Worm (Caenorhabditis elegans) whole organism, midembryonic: ENCODE measurements around the gene ced-6.

ENCODE experiments used
- T22C8.4 ChIP-seq: fragments of 200-800 bp; sonication (Bioruptor generic); IDR thresholded peaks from 2 replicates; pipeline ENCODE4 v1.3.6; 2022; ENCODE audit warnings: missing genetic modification characterization, missing compliant biosample characterization
- cog-1 ChIP-seq: sonication (generic microtip); optimal IDR thresholded peaks from 2 replicates; lab custom pipeline; 2016; ENCODE audit warnings: missing genetic modification characterization, missing compliant biosample characterization
- flt-1 ChIP-seq: fragments of 200-800 bp; sonication (Bioruptor generic); IDR thresholded peaks from 2 replicates; pipeline ENCODE4 v1.3.6; 2022; ENCODE audit warnings: missing genetic modification characterization, missing compliant biosample characterization
- klf-2 ChIP-seq: fragments of 200-800 bp; sonication (Bioruptor generic); conservative IDR thresholded peaks from 2 replicates; pipeline ENCODE4 v1.3.6; 2022; ENCODE audit warnings: missing genetic modification reagents, missing genetic modification characterization, missing compliant biosample characterization
- med-1 ChIP-seq: sonication (generic microtip); optimal IDR thresholded peaks from 2 replicates; lab custom pipeline; 2017; ENCODE audit warnings: missing genetic modification characterization, mild to moderate bottlenecking, missing compliant biosample characterization, antibody characterized with exemption, missing genetic modification reagents; ENCODE audit not compliant: insufficient read depth
- ref-1 ChIP-seq: fragments of 200-800 bp; sonication (Bioruptor generic); conservative IDR thresholded peaks from 2 replicates; pipeline ENCODE4 v1.3.6; 2022; ENCODE audit warnings: missing genetic modification reagents, missing genetic modification characterization, missing compliant biosample characterization
- tab-1 ChIP-seq: fragments of 200-800 bp; sonication (Bioruptor generic); IDR thresholded peaks from 2 replicates; pipeline ENCODE4 v1.3.6; 2022; ENCODE audit warnings: missing genetic modification characterization, missing compliant biosample characterization
- ztf-23 ChIP-seq: fragments of 200-800 bp; sonication (Bioruptor generic); IDR thresholded peaks from 2 replicates; pipeline ENCODE4 v1.3.6; 2022; ENCODE audit warnings: missing genetic modification reagents, missing genetic modification characterization, missing compliant biosample characterization
- ztf-29 ChIP-seq: fragments of 200-800 bp; sonication (Bioruptor generic); IDR thresholded peaks from 2 replicates; pipeline ENCODE4 v1.3.6; 2022; ENCODE audit warnings: missing genetic modification reagents, missing genetic modification characterization, missing compliant biosample characterization

ced-6 gene

DNA sequence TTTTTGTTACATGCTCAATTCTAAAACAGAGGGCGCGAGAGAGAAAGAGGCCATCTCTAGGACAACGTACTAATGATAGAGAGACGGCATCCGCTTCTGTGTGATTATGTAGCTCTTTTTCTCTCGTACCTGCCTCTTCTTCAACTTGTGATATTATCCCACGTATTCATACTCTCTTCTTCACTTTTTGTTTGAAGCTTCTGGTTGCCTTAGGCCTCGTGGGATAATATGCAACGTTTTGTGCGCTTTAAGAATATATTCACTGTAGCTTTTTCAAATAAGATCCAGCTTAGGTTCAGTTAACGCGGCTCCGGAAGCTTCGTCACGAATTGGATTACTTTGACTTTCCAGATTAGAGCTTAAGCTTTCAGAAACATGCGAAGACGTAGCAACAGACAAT lies 12.8 kb upstream of the ced-6 start, which contains the start of the genes F56D2.8 and uev-2:
Gene F56D2.8, minus strand, starts transcription at position 101 of the 400 bp plus-strand sequence.
Gene uev-2, plus strand, starts transcription at position 360 of the 400 bp plus-strand sequence.
- no peak for TF ChIP-seq cog-1 (tag; lab: Kevin White, UChicago)
- no peak for TF ChIP-seq ztf-29 (GFP tag; lab: Robert Waterston, UW)
- no peak for TF ChIP-seq T22C8.4 (GFP tag; lab: Robert Waterston, UW)
- TF ChIP-seq ztf-23 (GFP tag; lab: Robert Waterston, UW): no peak
- TF ChIP-seq med-1 (GFP tag; lab: Kevin White, UChicago): no peak
- no peak for TF ChIP-seq klf-2 (GFP tag; lab: Robert Waterston, UW)
- TF ChIP-seq ref-1 (GFP tag; lab: Robert Waterston, UW): no peak
- TF ChIP-seq tab-1 (GFP tag; lab: Robert Waterston, UW): no peak
- TF ChIP-seq flt-1 (GFP tag; lab: Robert Waterston, UW): no peak

DNA sequence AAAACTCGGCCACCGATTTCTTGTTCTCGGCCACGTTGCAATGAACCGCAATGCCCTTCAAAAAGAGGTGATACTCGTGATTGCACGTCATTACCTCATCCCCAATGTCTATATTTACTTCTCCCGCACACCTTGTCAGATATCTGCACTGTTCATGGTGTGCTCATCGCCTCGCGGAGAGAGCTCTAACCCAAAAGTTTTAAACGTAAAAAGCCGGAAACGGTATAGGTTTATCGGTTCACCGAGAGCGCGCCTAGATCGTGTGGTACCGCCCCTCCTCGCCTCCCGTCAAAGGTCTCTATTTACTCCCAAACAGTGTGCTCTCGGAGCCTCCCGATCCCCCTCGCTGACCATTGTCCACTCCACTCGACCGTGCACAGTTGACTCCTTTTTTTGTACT lies 10.9 kb upstream of the ced-6 start, which contains the start of gene F56D2.3:
Gene F56D2.3, plus strand, starts transcription at position 301 of the 400 bp plus-strand sequence.
- TF ChIP-seq klf-2 (GFP tag; lab: Robert Waterston, UW): no peak
- no peak for TF ChIP-seq ztf-29 (GFP tag; lab: Robert Waterston, UW)
- no peak for TF ChIP-seq tab-1 (GFP tag; lab: Robert Waterston, UW)
- no peak for TF ChIP-seq flt-1 (GFP tag; lab: Robert Waterston, UW)
- no peak for TF ChIP-seq cog-1 (tag; lab: Kevin White, UChicago)
- TF ChIP-seq T22C8.4 (GFP tag; lab: Robert Waterston, UW): no peak
- no peak for TF ChIP-seq ztf-23 (GFP tag; lab: Robert Waterston, UW)
- TF ChIP-seq ref-1 (GFP tag; lab: Robert Waterston, UW): no peak
- TF ChIP-seq med-1 (GFP tag; lab: Kevin White, UChicago): no peak

DNA sequence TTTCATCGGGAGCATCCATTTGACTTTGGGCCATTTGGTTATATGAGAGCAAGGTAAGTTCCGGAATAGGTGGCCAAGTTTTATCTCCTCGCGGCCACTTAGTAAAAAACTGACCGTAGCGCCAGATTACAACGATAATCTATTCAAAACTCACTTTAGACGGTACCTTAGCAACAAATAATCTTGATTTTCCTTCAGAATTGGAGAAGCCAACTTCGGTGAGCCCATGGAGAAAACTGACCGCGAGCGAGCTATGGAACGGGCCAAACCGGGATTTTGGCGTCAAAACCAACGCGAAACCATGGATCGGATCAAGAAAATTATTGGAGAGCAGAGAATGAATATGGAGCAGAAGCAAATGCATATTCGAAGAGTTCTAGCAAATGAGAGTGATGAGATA lies 9.9 kb upstream of the ced-6 start:
- TF ChIP-seq klf-2 (GFP tag; lab: Robert Waterston, UW): no peak
- TF ChIP-seq cog-1 (tag; lab: Kevin White, UChicago): no peak
- no peak for TF ChIP-seq flt-1 (GFP tag; lab: Robert Waterston, UW)
- TF ChIP-seq ref-1 (GFP tag; lab: Robert Waterston, UW): no peak
- TF ChIP-seq ztf-29 (GFP tag; lab: Robert Waterston, UW): no peak
- TF ChIP-seq T22C8.4 (GFP tag; lab: Robert Waterston, UW): no peak
- TF ChIP-seq ztf-23 (GFP tag; lab: Robert Waterston, UW): no peak
- TF ChIP-seq tab-1 (GFP tag; lab: Robert Waterston, UW): no peak
- no peak for TF ChIP-seq med-1 (GFP tag; lab: Kevin White, UChicago)

DNA sequence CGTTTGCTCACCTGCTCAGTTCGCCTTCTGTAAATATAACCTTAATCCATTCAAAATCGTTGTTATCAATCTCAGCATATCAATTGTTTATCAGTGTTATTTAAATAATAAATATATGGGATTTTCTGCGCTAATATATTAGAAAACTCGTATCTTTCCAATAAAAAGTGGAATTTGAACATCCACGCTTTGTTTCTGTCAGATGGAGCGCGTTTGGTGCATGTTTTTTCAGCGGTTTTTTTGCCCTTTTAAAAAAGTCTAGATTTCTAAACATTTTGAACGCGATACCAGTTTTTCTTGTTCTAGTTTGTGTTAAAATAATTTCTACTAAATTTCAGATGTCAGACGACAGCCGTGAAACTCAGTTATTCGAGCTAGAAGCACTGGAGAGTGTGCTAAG lies 8.6 kb upstream of the ced-6 start, which contains the start of gene F56D2.2:
Gene F56D2.2, plus strand, starts transcription at position 339 of the 400 bp plus-strand sequence.
- TF ChIP-seq ref-1 (GFP tag; lab: Robert Waterston, UW): no peak
- 0 out of 2 replicates have a peak, but pooled peaks have one; percentile 44 for TF ChIP-seq flt-1 (GFP tag; lab: Robert Waterston, UW)

DNA sequence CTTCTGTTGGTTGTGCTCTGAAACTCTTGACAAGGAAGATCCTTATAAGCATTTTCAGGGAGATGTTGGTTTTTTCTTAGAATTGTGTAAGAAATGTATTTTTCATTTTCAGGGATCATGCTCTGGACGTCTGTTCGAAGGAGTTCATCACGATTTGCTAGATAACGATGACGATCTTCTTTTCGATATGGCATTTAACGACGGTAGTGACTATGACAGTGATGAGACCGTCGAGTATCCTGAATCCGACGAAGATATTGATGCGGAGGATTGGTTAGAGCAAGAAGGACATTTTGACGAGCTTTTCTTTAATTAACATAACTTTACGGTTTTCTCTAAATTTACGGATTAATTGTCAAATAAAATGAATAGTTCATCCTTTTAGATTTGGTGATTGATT lies 6.8 kb upstream of the ced-6 start:
- no peak for TF ChIP-seq ztf-23 (GFP tag; lab: Robert Waterston, UW)
- no peak for TF ChIP-seq ref-1 (GFP tag; lab: Robert Waterston, UW)
- no peak for TF ChIP-seq cog-1 (tag; lab: Kevin White, UChicago)
- TF ChIP-seq med-1 (GFP tag; lab: Kevin White, UChicago): no peak
- no peak for TF ChIP-seq klf-2 (GFP tag; lab: Robert Waterston, UW)

DNA sequence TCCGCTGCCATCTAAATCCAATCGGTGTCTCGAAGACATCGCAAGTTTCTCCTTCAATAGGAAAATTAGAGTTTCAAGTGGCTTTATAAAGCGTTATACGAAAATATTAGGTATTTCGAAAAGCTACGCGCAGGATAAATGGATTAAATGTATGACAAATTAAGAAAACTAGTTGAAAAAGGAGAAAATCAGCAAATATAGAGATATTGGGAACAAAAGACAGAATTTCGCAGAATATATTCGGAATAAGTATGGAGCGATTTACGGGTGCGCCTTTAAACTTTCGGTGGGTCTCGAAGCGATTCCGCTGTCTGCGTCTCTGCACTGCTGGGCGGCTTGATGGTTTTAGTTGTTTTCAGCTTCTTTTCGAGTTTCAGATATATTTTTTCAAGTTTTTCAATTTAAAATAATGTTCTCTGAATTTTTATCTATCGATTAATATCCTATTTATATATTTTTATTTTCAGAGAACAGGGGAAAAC lies 3.9 kb upstream of the ced-6 start, which contains the start of the genes ddx-15 and ucr-1:
Gene ddx-15, minus strand, starts transcription at position 51 of the 482 bp plus-strand sequence.
Gene ucr-1, plus strand, starts transcription at position 468 of the 482 bp plus-strand sequence.
- TF ChIP-seq klf-2 (GFP tag; lab: Robert Waterston, UW): no peak
- 0 out of 2 replicates have a peak, but pooled peaks have one; percentile 39 for TF ChIP-seq ztf-23 (GFP tag; lab: Robert Waterston, UW)
- TF ChIP-seq med-1 (GFP tag; lab: Kevin White, UChicago): no peak
- TF ChIP-seq tab-1 (GFP tag; lab: Robert Waterston, UW): no peak
- TF ChIP-seq ref-1 (GFP tag; lab: Robert Waterston, UW): no peak

DNA sequence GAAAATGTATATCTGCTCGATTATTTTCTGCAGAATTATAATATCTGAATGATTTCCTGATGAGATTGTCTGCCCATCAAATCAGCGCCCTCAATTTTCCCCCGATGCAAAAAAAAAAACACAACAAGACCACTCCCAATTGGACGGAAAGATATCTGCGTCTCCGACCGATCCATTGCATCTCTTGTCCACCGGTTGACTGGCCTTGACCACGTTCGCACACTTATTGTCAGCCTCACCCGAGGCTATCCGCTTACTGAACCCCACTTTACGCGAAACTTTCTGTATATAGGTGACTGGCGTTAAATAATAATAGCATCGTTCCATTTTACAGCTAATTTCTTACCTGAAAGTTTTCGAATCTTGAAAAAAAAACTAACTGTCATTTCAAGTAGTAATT lies 1.2 kb upstream of the ced-6 start:
- TF ChIP-seq ref-1 (GFP tag; lab: Robert Waterston, UW) (no peak), med-1 (GFP tag; lab: Kevin White, UChicago) (no peak), ztf-23 (GFP tag; lab: Robert Waterston, UW) (no peak), ztf-29 (GFP tag; lab: Robert Waterston, UW) (no peak), flt-1 (GFP tag; lab: Robert Waterston, UW) (no peak), cog-1 (tag; lab: Kevin White, UChicago) (no peak), klf-2 (GFP tag; lab: Robert Waterston, UW) (no peak), T22C8.4 (GFP tag; lab: Robert Waterston, UW) (no peak), tab-1 (GFP tag; lab: Robert Waterston, UW) (no peak)

DNA sequence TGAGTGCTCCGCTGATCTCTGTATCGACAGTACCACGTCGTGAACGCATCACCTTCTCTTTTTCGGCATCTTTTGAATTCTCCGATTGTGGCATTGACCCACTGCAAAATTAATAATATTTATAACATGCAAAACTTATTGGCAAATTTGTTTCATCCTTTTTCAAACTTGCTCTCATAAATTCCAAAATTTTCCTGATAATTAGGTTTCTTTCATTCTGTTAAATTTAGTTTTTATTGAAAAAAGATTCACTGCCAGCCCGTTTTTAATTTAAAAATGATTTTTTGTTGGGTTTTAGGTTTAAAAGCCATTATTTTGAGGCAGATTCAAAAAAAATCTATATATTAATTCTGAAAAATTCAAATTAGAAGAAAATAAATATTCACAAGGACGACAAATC lies 4.4 kb downstream of the ced-6 start, which contains the start of gene wdr-37:
Gene wdr-37, minus strand, starts transcription at position 101 of the 400 bp plus-strand sequence.
- TF ChIP-seq klf-2 (GFP tag; lab: Robert Waterston, UW) (no peak), ztf-23 (GFP tag; lab: Robert Waterston, UW) (no peak), tab-1 (GFP tag; lab: Robert Waterston, UW) (no peak), T22C8.4 (GFP tag; lab: Robert Waterston, UW) (no peak), ztf-29 (GFP tag; lab: Robert Waterston, UW) (no peak), med-1 (GFP tag; lab: Kevin White, UChicago) (no peak), cog-1 (tag; lab: Kevin White, UChicago) (no peak), flt-1 (GFP tag; lab: Robert Waterston, UW) (no peak), ref-1 (GFP tag; lab: Robert Waterston, UW) (no peak)

DNA sequence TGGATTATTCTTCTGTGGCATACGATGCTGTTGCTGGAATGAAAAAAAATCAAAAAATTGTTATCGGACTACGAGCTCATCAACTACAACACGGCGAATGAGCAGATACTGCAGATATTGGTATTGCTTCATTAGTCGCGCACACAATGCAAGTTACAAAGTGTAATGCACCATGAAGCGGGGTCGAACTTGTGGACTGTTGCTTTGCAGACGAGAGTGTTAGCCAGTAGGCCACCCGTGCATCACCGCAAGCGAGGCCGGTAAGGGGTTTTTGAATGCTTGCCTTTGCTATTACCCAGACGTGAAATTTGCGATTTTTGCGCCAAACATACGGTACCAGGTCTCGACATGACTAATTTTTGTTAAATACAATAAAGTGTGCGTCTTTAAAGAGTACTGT lies 6.4 kb downstream of the ced-6 start:
- TF ChIP-seq flt-1 (GFP tag; lab: Robert Waterston, UW): peak; percentile 98
- TF ChIP-seq tab-1 (GFP tag; lab: Robert Waterston, UW): peak; percentile 97
- TF ChIP-seq ref-1 (GFP tag; lab: Robert Waterston, UW): peak; percentile 94
- peak; percentile 85 for TF ChIP-seq klf-2 (GFP tag; lab: Robert Waterston, UW)
- peak; percentile 89 for TF ChIP-seq cog-1 (tag; lab: Kevin White, UChicago)
- peak; percentile 89 for TF ChIP-seq T22C8.4 (GFP tag; lab: Robert Waterston, UW)
- peak; percentile 95 for TF ChIP-seq ztf-23 (GFP tag; lab: Robert Waterston, UW)
- TF ChIP-seq ztf-29 (GFP tag; lab: Robert Waterston, UW): peak; percentile 97
- peak; percentile 87 for TF ChIP-seq med-1 (GFP tag; lab: Kevin White, UChicago)
